Worm (Caenorhabditis elegans) whole organism, L3 larva: ENCODE data around the gene nhr-159.

Source experiments
- ZK546.5 ChIP-seq: sonication (generic microtip); optimal IDR thresholded peaks from 2 replicates; lab custom pipeline; 2017; ENCODE audit warnings: missing biosample characterization, missing genetic modification characterization
- aly-2 ChIP-seq: fragments of 150-350 bp; optimal IDR thresholded peaks from 2 replicates; lab custom pipeline; 2014; ENCODE audit warnings: missing biosample characterization, missing genetic modification characterization
- ama-1 ChIP-seq: fragments of 150-350 bp; optimal IDR thresholded peaks from 2 replicates; lab custom pipeline; 2018
- ceh-28 ChIP-seq: fragments of 150-350 bp; optimal IDR thresholded peaks from 2 replicates; lab custom pipeline; 2014; ENCODE audit warnings: missing biosample characterization, missing genetic modification reagents, missing genetic modification characterization
- ceh-82 ChIP-seq: fragments of 150-350 bp; optimal IDR thresholded peaks from 2 replicates; lab custom pipeline; 2014; ENCODE audit warnings: missing biosample characterization, missing genetic modification characterization
- egl-27 ChIP-seq: sonication (generic microtip); optimal IDR thresholded peaks from 4 replicates; lab custom pipeline; 2017; ENCODE audit warnings: missing biosample characterization, missing genetic modification reagents, missing genetic modification characterization
- elt-1 ChIP-seq: fragments of 150-350 bp; optimal IDR thresholded peaks from 2 replicates; lab custom pipeline; 2014; ENCODE audit warnings: missing biosample characterization, missing genetic modification characterization
- elt-2 ChIP-seq: sonication (generic microtip); optimal IDR thresholded peaks from 2 replicates; lab custom pipeline; 2016; ENCODE audit warnings: missing genetic modification reagents, mild to moderate bottlenecking, missing genetic modification characterization, missing compliant biosample characterization
- elt-3 ChIP-seq, 3 experiments: fragments of 150-350 bp in 1 of 3; sonication (generic microtip) in 2 of 3; optimal IDR thresholded peaks; 2 replicates in 2 of 3; 4 replicates in 1 of 3; lab custom pipeline; 2014 to 2017; ENCODE audit warnings: missing biosample characterization in 3 of 3, missing genetic modification characterization in 3 of 3
- fkh-2 ChIP-seq: fragments of 150-350 bp; optimal IDR thresholded peaks from 2 replicates; lab custom pipeline; 2014; ENCODE audit warnings: missing biosample characterization, missing genetic modification reagents, missing genetic modification characterization
- fos-1 ChIP-seq: fragments of 150-350 bp; optimal IDR thresholded peaks from 2 replicates; lab custom pipeline; 2014; ENCODE audit warnings: missing biosample characterization, missing genetic modification characterization
- hmg-11 ChIP-seq: sonication (generic microtip); optimal IDR thresholded peaks from 2 replicates; lab custom pipeline; 2016; ENCODE audit warnings: missing genetic modification characterization, missing compliant biosample characterization
- lin-15B ChIP-seq: fragments of 150-350 bp; optimal IDR thresholded peaks from 2 replicates; lab custom pipeline; 2014; ENCODE audit warnings: missing biosample characterization, missing genetic modification characterization
- lin-39 ChIP-seq: fragments of 150-350 bp; optimal IDR thresholded peaks from 2 replicates; lab custom pipeline; 2018; ENCODE audit warnings: missing biosample characterization, missing genetic modification reagents, missing genetic modification characterization
- lsy-12 ChIP-seq: sonication (generic microtip); optimal IDR thresholded peaks from 2 replicates; lab custom pipeline; 2016; ENCODE audit warnings: mild to moderate bottlenecking, missing genetic modification characterization, missing compliant biosample characterization
- mml-1 ChIP-seq: fragments of 150-350 bp; sonication (generic microtip); optimal IDR thresholded peaks from 3 replicates; lab custom pipeline; 2014; ENCODE audit warnings: missing biosample characterization, missing genetic modification characterization
- nfya-1 ChIP-seq: sonication (generic microtip); optimal IDR thresholded peaks from 2 replicates; lab custom pipeline; 2017; ENCODE audit warnings: missing genetic modification characterization, mild to moderate bottlenecking, missing compliant biosample characterization, antibody characterized with exemption, moderate library complexity; ENCODE audit not compliant: insufficient read depth
- nhr-11 ChIP-seq: fragments of 150-350 bp; optimal IDR thresholded peaks from 2 replicates; lab custom pipeline; 2014; ENCODE audit warnings: missing biosample characterization, missing genetic modification characterization
- nhr-12 ChIP-seq: fragments of 150-350 bp; optimal IDR thresholded peaks from 2 replicates; lab custom pipeline; 2014; ENCODE audit warnings: missing biosample characterization, missing genetic modification characterization
- nhr-23 ChIP-seq: fragments of 150-350 bp; optimal IDR thresholded peaks from 2 replicates; lab custom pipeline; 2014; ENCODE audit warnings: missing biosample characterization, missing genetic modification reagents, missing genetic modification characterization
- nhr-237 ChIP-seq: fragments of 150-350 bp; optimal IDR thresholded peaks from 2 replicates; lab custom pipeline; 2014; ENCODE audit warnings: missing biosample characterization, missing genetic modification characterization
- nhr-28 ChIP-seq: fragments of 150-350 bp; optimal IDR thresholded peaks from 2 replicates; lab custom pipeline; 2014; ENCODE audit warnings: missing biosample characterization, missing genetic modification characterization
- nhr-43 ChIP-seq: sonication (generic microtip); optimal IDR thresholded peaks from 2 replicates; lab custom pipeline; 2016; ENCODE audit warnings: mild to moderate bottlenecking, missing genetic modification characterization, missing compliant biosample characterization; ENCODE audit not compliant: poor library complexity, severe bottlenecking
- nhr-67 ChIP-seq: fragments of 150-350 bp; optimal IDR thresholded peaks from 2 replicates; lab custom pipeline; 2014; ENCODE audit warnings: missing biosample characterization, missing genetic modification characterization
- nhr-76 ChIP-seq: fragments of 150-350 bp; sonication (generic microtip); optimal IDR thresholded peaks from 5 replicates; lab custom pipeline; 2014; ENCODE audit warnings: missing biosample characterization, missing genetic modification characterization
- nhr-77 ChIP-seq: fragments of 150-350 bp; optimal IDR thresholded peaks from 2 replicates; lab custom pipeline; 2014; ENCODE audit warnings: missing biosample characterization, missing genetic modification characterization
- pha-4 ChIP-seq: fragments of 150-350 bp; optimal IDR thresholded peaks from 2 replicates; lab custom pipeline; 2014; ENCODE audit warnings: missing biosample characterization, missing genetic modification reagents, missing genetic modification characterization
- pqm-1 ChIP-seq: fragments of 150-350 bp; optimal IDR thresholded peaks from 2 replicates; lab custom pipeline; 2017; ENCODE audit warnings: missing biosample characterization, missing genetic modification characterization, inconsistent platforms
- snpc-4 ChIP-seq: fragments of 150-350 bp; optimal IDR thresholded peaks from 2 replicates; lab custom pipeline; 2014; ENCODE audit warnings: missing biosample characterization, missing genetic modification characterization
- unc-39 ChIP-seq: sonication (generic microtip); optimal IDR thresholded peaks from 4 replicates; lab custom pipeline; 2017; ENCODE audit warnings: missing biosample characterization, missing genetic modification characterization
- zag-1 ChIP-seq: fragments of 150-350 bp; optimal IDR thresholded peaks from 2 replicates; lab custom pipeline; 2014; ENCODE audit warnings: missing biosample characterization, missing genetic modification characterization
- ztf-11 ChIP-seq: fragments of 150-350 bp; optimal IDR thresholded peaks from 2 replicates; lab custom pipeline; 2014; ENCODE audit warnings: missing biosample characterization, missing genetic modification characterization

nhr-159 gene

DNA sequence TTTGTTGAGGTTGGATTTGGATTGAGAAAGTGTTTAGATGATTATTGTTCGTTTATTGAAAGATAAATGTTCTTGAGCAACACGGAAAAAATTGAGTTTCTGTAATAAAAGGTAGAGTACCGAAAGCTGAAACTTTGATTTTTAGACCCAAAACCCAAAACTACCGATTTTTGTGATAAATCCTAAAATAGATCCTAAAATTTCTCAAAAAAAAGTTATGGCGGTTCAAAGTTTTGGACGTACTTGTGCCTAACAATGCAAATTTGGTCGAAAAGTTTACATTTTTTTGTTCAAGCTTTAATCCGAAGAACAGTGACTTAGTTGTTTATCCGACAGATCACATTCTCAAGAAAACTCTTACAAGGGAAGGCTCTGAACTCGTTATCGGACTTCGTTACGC, 30.9 kb downstream of the nhr-159 start, which contains the start of gene nhr-185:
TSS of gene nhr-185 (minus strand) at position 101 of the 400 bp plus-strand sequence.
- TF ChIP-seq elt-2 (tag; lab: Kevin White, UChicago) (no peak), nhr-28 (tag; lab: Kevin White, UChicago) (no peak), lin-15B (tag; lab: Kevin White, UChicago) (no peak), nhr-23 (tag; lab: Kevin White, UChicago) (no peak), nhr-12 (no peak), fkh-2 (tag; lab: Kevin White, UChicago) (no peak), fos-1 (tag; lab: Kevin White, UChicago) (no peak), zag-1 (tag; lab: Kevin White, UChicago) (no peak), nhr-43 (tag; lab: Kevin White, UChicago) (no peak), lsy-12 (no peak), aly-2 (tag; lab: Kevin White, UChicago) (no peak), snpc-4 (tag; lab: Kevin White, UChicago) (no peak), nhr-11 (tag; lab: Kevin White, UChicago) (no peak), hmg-11 (tag; lab: Kevin White, UChicago) (no peak), nhr-77 (tag; lab: Kevin White, UChicago) (no peak), elt-1 (tag; lab: Kevin White, UChicago) (no peak), nhr-237 (tag; lab: Kevin White, UChicago) (no peak), ZK546.5 (tag; lab: Kevin White, UChicago) (no peak), ztf-11 (tag; lab: Kevin White, UChicago) (no peak), ama-1 (lab: Kevin White, UChicago) (no peak)

DNA sequence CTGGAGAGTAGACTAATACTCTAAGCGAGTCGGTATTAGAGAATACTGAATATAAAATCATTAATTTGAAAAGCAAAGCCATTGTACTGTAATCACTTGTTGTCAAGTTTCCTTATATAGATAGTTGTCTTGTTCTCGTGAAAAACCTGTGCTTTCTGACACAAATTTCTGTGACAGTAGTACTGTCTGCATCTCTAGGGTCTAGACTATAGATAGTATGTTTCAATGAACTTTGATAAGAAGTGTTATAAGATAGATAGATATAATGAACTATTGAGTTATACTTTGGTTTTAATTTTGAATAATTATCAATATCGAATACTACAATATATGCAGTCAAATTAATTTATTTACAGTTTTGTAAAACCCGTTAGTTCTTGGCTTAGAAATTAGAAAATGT, 34.2 kb downstream of the nhr-159 start, which contains the start of gene ugt-32:
TSS of gene ugt-32 (minus strand) at position 82 of the 400 bp plus-strand sequence.
- TF ChIP-seq pqm-1 (tag; lab: Kevin White, UChicago), result peak; percentile 85
- TF ChIP-seq aly-2 (tag; lab: Kevin White, UChicago), result no peak
- TF ChIP-seq elt-2 (tag; lab: Kevin White, UChicago), result peak; percentile 7
- TF ChIP-seq nhr-11 (tag; lab: Kevin White, UChicago), result no peak

DNA sequence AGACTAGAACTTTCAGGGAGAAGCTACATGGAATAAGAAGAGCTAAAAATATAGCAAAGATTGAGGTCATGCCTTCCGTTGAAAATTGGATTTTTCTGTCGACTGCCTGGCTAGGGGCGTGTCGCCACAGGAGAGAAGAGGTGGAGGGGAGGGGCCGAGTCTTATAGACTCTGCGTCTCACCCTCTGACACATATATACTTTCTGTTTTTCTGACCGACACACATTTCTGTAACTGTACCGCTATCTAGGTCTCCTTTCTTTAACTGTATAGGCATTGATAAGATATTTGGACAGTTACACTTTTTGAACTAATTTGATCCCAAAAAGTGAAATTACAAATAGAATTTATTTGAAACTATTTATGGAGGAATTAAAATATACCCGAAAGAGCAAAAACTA, 36.7 kb downstream of the nhr-159 start:
- TF ChIP-seq pqm-1 (tag; lab: Kevin White, UChicago) (peak; percentile 20), ceh-28 (tag; lab: Kevin White, UChicago) (no peak)

DNA sequence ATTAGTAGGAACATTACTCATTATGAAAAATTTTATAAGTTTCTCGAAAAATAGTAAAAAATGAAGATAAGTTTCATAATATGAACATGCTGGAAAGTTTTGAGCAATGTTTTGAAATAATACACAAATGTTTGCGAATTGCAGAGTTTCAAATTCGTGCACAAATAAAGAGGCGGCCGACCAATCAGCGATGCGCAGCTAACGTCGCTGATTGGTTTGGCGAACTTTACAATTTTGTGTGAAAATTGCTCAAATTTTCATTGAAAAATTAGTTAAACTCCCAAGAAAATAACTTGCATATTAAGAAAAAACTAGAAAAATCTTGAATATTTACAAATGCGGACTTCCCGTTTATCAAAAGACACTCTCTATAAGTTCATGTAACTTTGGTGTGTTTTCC, 45.5 kb downstream of the nhr-159 start:
- peak; percentile 55 for TF ChIP-seq nfya-1 (tag; lab: Kevin White, UChicago)
- no peak for TF ChIP-seq nhr-28 (tag; lab: Kevin White, UChicago)
- no peak for TF ChIP-seq lin-39 (tag; lab: Kevin White, UChicago)

DNA sequence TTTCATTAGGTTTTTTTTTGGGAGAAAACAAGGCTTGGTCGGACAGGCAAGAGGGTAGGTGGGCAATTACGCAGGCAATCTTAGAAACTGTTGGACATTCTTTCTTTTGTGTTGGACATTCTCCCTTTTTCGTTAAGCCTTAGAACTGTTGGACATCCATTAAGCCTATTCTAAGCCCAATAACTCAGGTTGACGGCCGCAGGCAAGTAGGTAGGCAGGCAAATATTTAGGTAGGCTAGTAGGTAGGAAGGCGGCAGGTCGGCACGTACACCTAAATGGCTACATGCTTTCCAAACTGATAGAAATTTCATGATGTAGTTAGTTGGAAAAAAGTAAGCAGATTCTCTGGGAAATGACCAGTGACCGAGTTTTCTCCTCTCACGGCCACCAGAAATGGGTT, 46.0 kb downstream of the nhr-159 start:
- no peak for TF ChIP-seq unc-39 (tag; lab: Kevin White, UChicago)
- TF ChIP-seq pha-4 (tag; lab: Kevin White, UChicago), result no peak
- no peak for TF ChIP-seq nhr-237 (tag; lab: Kevin White, UChicago)
- TF ChIP-seq egl-27 (tag; lab: Kevin White, UChicago), result no peak
- no peak for TF ChIP-seq aly-2 (tag; lab: Kevin White, UChicago)
- no peak for TF ChIP-seq ceh-82 (tag; lab: Kevin White, UChicago)
- no peak for TF ChIP-seq hmg-11 (tag; lab: Kevin White, UChicago)
- TF ChIP-seq pqm-1 (tag; lab: Kevin White, UChicago), result no peak
- TF ChIP-seq zag-1 (tag; lab: Kevin White, UChicago), result no peak
- no peak for TF ChIP-seq nhr-67 (tag; lab: Kevin White, UChicago)
- no peak for TF ChIP-seq nhr-11 (tag; lab: Kevin White, UChicago)
- TF ChIP-seq ZK546.5 (tag; lab: Kevin White, UChicago), result no peak
- no peak for TF ChIP-seq lin-39 (tag; lab: Kevin White, UChicago)
- no peak for TF ChIP-seq mml-1 (tag; lab: Kevin White, UChicago)
- no peak for TF ChIP-seq elt-3 (tag; optimal IDR thresholded peaks at IDR 0.05; lab: Kevin White, UChicago)
- no peak for TF ChIP-seq elt-1 (tag; lab: Kevin White, UChicago)
- TF ChIP-seq nhr-76 (tag; lab: Kevin White, UChicago), result no peak
- no peak for TF ChIP-seq nhr-43 (tag; lab: Kevin White, UChicago)
- no peak for TF ChIP-seq elt-2 (tag; lab: Kevin White, UChicago)
- no peak for TF ChIP-seq nhr-28 (tag; lab: Kevin White, UChicago)
